Worm (Caenorhabditis elegans): Measurements from ENCODE around the gene F52D2.7.

DNA sequence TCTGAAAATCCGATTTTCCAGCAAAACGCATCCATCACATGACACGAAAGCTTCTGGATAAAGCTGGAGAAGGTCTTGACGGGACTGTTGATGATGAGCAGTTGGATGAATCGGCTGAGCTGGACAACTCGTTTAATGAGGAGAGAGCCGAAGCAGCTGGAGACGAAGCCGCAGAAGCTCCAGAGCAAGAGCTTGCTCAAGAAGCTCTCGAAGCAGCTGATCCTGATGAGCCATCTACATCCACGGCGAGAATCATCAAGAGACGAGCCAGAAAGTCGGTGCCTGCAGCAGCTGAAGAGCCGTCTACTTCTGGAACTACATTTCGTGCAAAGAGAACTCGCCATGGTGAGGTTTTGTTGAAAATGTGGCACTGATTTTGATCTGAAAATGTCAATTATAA lies 2.0 kb downstream of the F52D2.7 start:
- no peak for TF ChIP-seq sea-1 (GFP tag; conservative IDR thresholded peaks at IDR 0.05)
- TF ChIP-seq ama-1 (optimal IDR thresholded peaks at IDR 0.05): no peak

Measured in whole organism, early embryonic.